Fruit fly (Drosophila melanogaster) whole organism, embryonic: ENCODE results near the gene CG2889.
A peak's percentile ranks its signal among the peaks of the same experiment; 100 is the strongest.

Experiments
- Atf3 ChIP-seq: fragments of 200-800 bp; sonication (Bioruptor generic); optimal IDR thresholded peaks from 3 replicates; lab custom pipeline; 2016; ENCODE audit warnings: missing biosample characterization, missing genetic modification characterization
- CG10267 ChIP-seq: fragments of 200-800 bp; sonication (Bioruptor generic); optimal IDR thresholded peaks from 2 replicates; lab custom pipeline; 2018; ENCODE audit warnings: missing biosample characterization, mild to moderate bottlenecking, missing genetic modification characterization, moderate library complexity
- CG11560 ChIP-seq: fragments of 200-800 bp; sonication (Bioruptor generic); IDR thresholded peaks from 3 replicates; pipeline ENCODE4 v1.3.6; 2022; ENCODE audit warnings: missing biosample characterization, missing genetic modification characterization
- CG11723 ChIP-seq: fragments of 200-800 bp; sonication (Bioruptor generic); optimal IDR thresholded peaks from 2 replicates; lab custom pipeline; 2017; ENCODE audit warnings: missing biosample characterization, mild to moderate bottlenecking, missing genetic modification characterization
- CG12219 ChIP-seq: fragments of 200-800 bp; sonication (Bioruptor generic); optimal IDR thresholded peaks from 3 replicates; lab custom pipeline; 2018; ENCODE audit warnings: missing biosample characterization, mild to moderate bottlenecking, missing genetic modification characterization
- CG15073 ChIP-seq: fragments of 200-800 bp; sonication (Bioruptor generic); optimal IDR thresholded peaks from 2 replicates; lab custom pipeline; 2016; ENCODE audit warnings: missing biosample characterization, missing genetic modification characterization
- CG15269 ChIP-seq: fragments of 200-800 bp; sonication (Bioruptor generic); optimal IDR thresholded peaks from 2 replicates; lab custom pipeline; 2018; ENCODE audit warnings: missing biosample characterization, mild to moderate bottlenecking, missing genetic modification characterization, moderate library complexity
- CG17186 ChIP-seq: fragments of 200-800 bp; sonication (Bioruptor generic); optimal IDR thresholded peaks from 3 replicates; lab custom pipeline; 2017; ENCODE audit warnings: missing biosample characterization, missing genetic modification reagents, missing genetic modification characterization
- CG17385 ChIP-seq: fragments of 200-800 bp; sonication (Bioruptor generic); optimal IDR thresholded peaks from 3 replicates; lab custom pipeline; 2018; ENCODE audit warnings: missing biosample characterization, mild to moderate bottlenecking, missing genetic modification characterization
- CG17568 ChIP-seq: fragments of 200-800 bp; sonication (Bioruptor generic); optimal IDR thresholded peaks from 2 replicates; lab custom pipeline; 2018; ENCODE audit warnings: missing biosample characterization, mild to moderate bottlenecking, missing genetic modification characterization, moderate library complexity
- CG18599 ChIP-seq: fragments of 200-800 bp; sonication (Bioruptor generic); optimal IDR thresholded peaks from 3 replicates; lab custom pipeline; 2017; ENCODE audit warnings: missing biosample characterization, missing genetic modification characterization, mild to moderate bottlenecking, moderate library complexity, missing genetic modification reagents
- CG2712 ChIP-seq: fragments of 200-800 bp; optimal IDR thresholded peaks from 3 replicates; lab custom pipeline; 2019; ENCODE audit warnings: missing biosample characterization, mild to moderate bottlenecking, missing genetic modification characterization, moderate library complexity
- CG32767 ChIP-seq: fragments of 200-800 bp; sonication (Bioruptor generic); IDR thresholded peaks from 2 replicates; pipeline ENCODE4 v1.3.6; 2022; ENCODE audit warnings: missing biosample characterization, missing genetic modification characterization
- CG4404 ChIP-seq: fragments of 200-800 bp; sonication (Bioruptor generic); IDR thresholded peaks from 2 replicates; pipeline ENCODE4 v1.3.6; 2022; ENCODE audit warnings: missing biosample characterization, missing genetic modification characterization
- CG4707 ChIP-seq: fragments of 200-800 bp; sonication (Bioruptor generic); optimal IDR thresholded peaks from 2 replicates; lab custom pipeline; 2018; ENCODE audit warnings: missing biosample characterization, mild to moderate bottlenecking, missing genetic modification characterization, moderate library complexity
- CG7556 ChIP-seq: fragments of 200-800 bp; sonication (Bioruptor generic); optimal IDR thresholded peaks from 2 replicates; lab custom pipeline; 2017; ENCODE audit warnings: missing biosample characterization, mild to moderate bottlenecking, missing genetic modification characterization
- CG9437 ChIP-seq: fragments of 200-800 bp; sonication (Bioruptor generic); optimal IDR thresholded peaks from 2 replicates; lab custom pipeline; 2018; ENCODE audit warnings: missing biosample characterization, mild to moderate bottlenecking, missing genetic modification characterization
- CG9932 ChIP-seq: fragments of 200-800 bp; sonication (Bioruptor generic); IDR thresholded peaks from 2 replicates; pipeline ENCODE4 v1.3.6; 2022; ENCODE audit warnings: missing biosample characterization, missing genetic modification characterization
- CHES-1-like ChIP-seq: fragments of 200-800 bp; sonication (Bioruptor generic); optimal IDR thresholded peaks from 2 replicates; lab custom pipeline; 2016; ENCODE audit warnings: missing biosample characterization, missing genetic modification characterization
- Drgx ChIP-seq: fragments of 200-800 bp; sonication (Bioruptor generic); IDR thresholded peaks from 2 replicates; pipeline ENCODE4 v1.3.6; 2022; ENCODE audit warnings: missing biosample characterization, missing genetic modification characterization
- Elba2 ChIP-seq: fragments of 200-800 bp; sonication (Bioruptor generic); optimal IDR thresholded peaks from 3 replicates; lab custom pipeline; 2016; ENCODE audit warnings: missing biosample characterization, missing genetic modification characterization
- Ets65A ChIP-seq: fragments of 200-800 bp; sonication (Bioruptor generic); peaks from one replicate; lab custom pipeline; 2016; ENCODE audit warnings: missing biosample characterization, missing genetic modification characterization
- GATAe ChIP-seq: fragments of 200-800 bp; sonication (Bioruptor generic); conservative IDR thresholded peaks from 2 replicates; pipeline ENCODE4 v1.3.6; 2022; ENCODE audit warnings: missing biosample characterization, missing genetic modification characterization
- HHEX ChIP-seq: fragments of 200-800 bp; sonication (Bioruptor generic); optimal IDR thresholded peaks from 3 replicates; lab custom pipeline; 2017; ENCODE audit warnings: missing biosample characterization, mild to moderate bottlenecking, missing genetic modification characterization, missing genetic modification reagents
- HLH4C ChIP-seq: fragments of 200-800 bp; sonication (Bioruptor generic); IDR thresholded peaks from 3 replicates; pipeline ENCODE4 v1.3.6; 2022; ENCODE audit warnings: missing biosample characterization, missing genetic modification characterization; ENCODE audit not compliant: partially characterized antibody
- Jarid2 ChIP-seq: fragments of 200-800 bp; sonication (Bioruptor generic); optimal IDR thresholded peaks from 3 replicates; lab custom pipeline; 2017; ENCODE audit warnings: mild to moderate bottlenecking, missing biosample characterization, missing genetic modification reagents, missing genetic modification characterization
- Lhr ChIP-seq: fragments of 200-800 bp; sonication (Bioruptor generic); optimal IDR thresholded peaks from 3 replicates; lab custom pipeline; 2017; ENCODE audit warnings: mild to moderate bottlenecking, missing biosample characterization, missing genetic modification reagents, missing genetic modification characterization
- Max ChIP-seq: fragments of 200-800 bp; sonication (Bioruptor generic); optimal IDR thresholded peaks from 2 replicates; lab custom pipeline; 2016; ENCODE audit warnings: missing biosample characterization, mild to moderate bottlenecking, missing genetic modification characterization
- Med ChIP-seq: fragments of 200-800 bp; sonication (Bioruptor generic); peaks from one replicate; lab custom pipeline; 2016; ENCODE audit warnings: missing biosample characterization, missing genetic modification characterization, mild to moderate bottlenecking, inconsistent platforms, moderate library complexity
- Pdp1 ChIP-seq, 2 experiments: fragments of 200-800 bp; sonication (Bioruptor generic); optimal IDR thresholded peaks; 3 replicates each; lab custom pipeline; 2016; ENCODE audit warnings: missing biosample characterization in 2 of 2, missing genetic modification characterization in 2 of 2, mild to moderate bottlenecking in 1 of 2, moderate library complexity in 1 of 2
- Rfx ChIP-seq: fragments of 200-800 bp; sonication (Bioruptor generic); IDR thresholded peaks from 2 replicates; pipeline ENCODE4 v1.3.6; 2022; ENCODE audit warnings: missing biosample characterization, missing genetic modification characterization
- Six4 ChIP-seq: fragments of 200-800 bp; sonication (Bioruptor generic); optimal IDR thresholded peaks from 2 replicates; lab custom pipeline; 2016; ENCODE audit warnings: missing biosample characterization, missing genetic modification characterization
- TFAM ChIP-seq: fragments of 200-800 bp; sonication (Bioruptor generic); optimal IDR thresholded peaks from 2 replicates; lab custom pipeline; 2017; ENCODE audit warnings: missing biosample characterization, missing genetic modification characterization, inconsistent platforms
- al ChIP-seq: fragments of 200-800 bp; sonication (Bioruptor generic); IDR thresholded peaks from 2 replicates; pipeline ENCODE4 v1.3.6; 2022; ENCODE audit warnings: missing biosample characterization, missing genetic modification characterization
- bcd ChIP-seq: fragments of 200-800 bp; sonication (Bioruptor generic); optimal IDR thresholded peaks from 2 replicates; lab custom pipeline; 2017; ENCODE audit warnings: missing biosample characterization, mild to moderate bottlenecking, missing genetic modification characterization
- chinmo ChIP-seq: fragments of 200-800 bp; sonication (Bioruptor generic); IDR thresholded peaks from 4 replicates; pipeline ENCODE4 v1.3.6; 2022; ENCODE audit warnings: missing biosample characterization, missing genetic modification characterization; ENCODE audit not compliant: partially characterized antibody
- dimm ChIP-seq: fragments of 200-800 bp; sonication (Bioruptor generic); IDR thresholded peaks from 2 replicates; pipeline ENCODE4 v1.3.6; 2022; ENCODE audit warnings: missing biosample characterization, missing genetic modification characterization
- fd102C ChIP-seq: fragments of 200-800 bp; sonication (Bioruptor generic); optimal IDR thresholded peaks from 2 replicates; lab custom pipeline; 2018; ENCODE audit warnings: missing biosample characterization, mild to moderate bottlenecking, missing genetic modification characterization, moderate library complexity
- ftz-f1 ChIP-seq: fragments of 200-800 bp; sonication (Bioruptor generic); optimal IDR thresholded peaks from 2 replicates; lab custom pipeline; 2016; ENCODE audit warnings: missing biosample characterization, missing genetic modification characterization
- gfzf ChIP-seq: fragments of 200-800 bp; sonication (Bioruptor generic); optimal IDR thresholded peaks from 2 replicates; lab custom pipeline; 2016; ENCODE audit warnings: missing biosample characterization, mild to moderate bottlenecking, missing genetic modification characterization, moderate library complexity
- nmo ChIP-seq: fragments of 200-800 bp; sonication (Bioruptor generic); optimal IDR thresholded peaks from 2 replicates; lab custom pipeline; 2018; ENCODE audit warnings: missing biosample characterization, mild to moderate bottlenecking, missing genetic modification characterization, moderate library complexity
- onecut ChIP-seq: fragments of 200-800 bp; sonication (Bioruptor generic); IDR thresholded peaks from 2 replicates; pipeline ENCODE4 v1.3.6; 2022; ENCODE audit warnings: missing biosample characterization, missing genetic modification characterization
- pum ChIP-seq: fragments of 200-800 bp; sonication (Bioruptor generic); optimal IDR thresholded peaks from 2 replicates; lab custom pipeline; 2016; ENCODE audit warnings: missing biosample characterization, missing genetic modification characterization
- pzg ChIP-seq: fragments of 200-800 bp; sonication (Bioruptor generic); optimal IDR thresholded peaks from 3 replicates; lab custom pipeline; 2018; ENCODE audit warnings: missing biosample characterization, mild to moderate bottlenecking, missing genetic modification characterization, moderate library complexity
- row ChIP-seq: fragments of 200-800 bp; sonication (Bioruptor generic); IDR thresholded peaks from 3 replicates; pipeline ENCODE4 v1.3.6; 2022; ENCODE audit warnings: missing biosample characterization, missing genetic modification characterization
- seq ChIP-seq: fragments of 200-800 bp; sonication (Bioruptor generic); IDR thresholded peaks from 2 replicates; pipeline ENCODE4 v1.3.6; 2022; ENCODE audit warnings: missing biosample characterization, missing genetic modification characterization
- shn ChIP-seq: fragments of 200-800 bp; sonication (Bioruptor generic); optimal IDR thresholded peaks from 3 replicates; lab custom pipeline; 2016; ENCODE audit warnings: missing biosample characterization, missing genetic modification characterization
- stc ChIP-seq: fragments of 200-800 bp; sonication (Bioruptor generic); IDR thresholded peaks from 2 replicates; pipeline ENCODE4 v1.3.6; 2022; ENCODE audit warnings: missing biosample characterization, missing genetic modification characterization
- unpg ChIP-seq: fragments of 200-800 bp; sonication (Bioruptor generic); optimal IDR thresholded peaks from 3 replicates; lab custom pipeline; 2018; ENCODE audit warnings: missing biosample characterization, mild to moderate bottlenecking, missing genetic modification characterization, moderate library complexity
- zfh2 ChIP-seq: fragments of 200-800 bp; sonication (Bioruptor generic); optimal IDR thresholded peaks from 2 replicates; lab custom pipeline; 2016; ENCODE audit warnings: missing biosample characterization, missing genetic modification characterization

CG2889 gene

dm6 chrX:10463056-10463710, 10.6 kb upstream of the CG2889 start (continued):
- no peak for TF ChIP-seq Max (GFP tag; lab: Kevin White, UChicago)
- no peak for TF ChIP-seq dimm (GFP tag; lab: Robert Waterston, UW)
- TF ChIP-seq pzg (GFP tag; lab: Kevin White, UChicago), result peak; percentile 82
- peak; percentile 16 for TF ChIP-seq CG18599
- TF ChIP-seq CHES-1-like (GFP tag; lab: Kevin White, UChicago), result no peak
- no peak for TF ChIP-seq CG17568 (GFP tag; lab: Kevin White, UChicago)
- peak; percentile 61 for TF ChIP-seq CG17186 (GFP tag; lab: Kevin White, UChicago)
- no peak for TF ChIP-seq HHEX (GFP tag; lab: Kevin White, UChicago)
- TF ChIP-seq CG2712, result peak; percentile 39
- TF ChIP-seq fd102C (GFP tag; lab: Kevin White, UChicago), result no peak
- peak; percentile 25 for TF ChIP-seq zfh2 (GFP tag; lab: Kevin White, UChicago)
- no peak for TF ChIP-seq stc
- TF ChIP-seq CG11723 (GFP tag; lab: Kevin White, UChicago), result no peak
- 0 out of 2 replicates have a peak, but pooled peaks have one; percentile 21 for TF ChIP-seq Rfx (GFP tag; lab: Robert Waterston, UW)
- TF ChIP-seq Pdp1 (GFP tag; optimal IDR thresholded peaks at IDR 0.05; lab: Kevin White, UChicago), result peak in 1 of 2 experiments; percentile 59
- peak; percentile 28 for TF ChIP-seq Lhr (GFP tag; lab: Kevin White, UChicago)
- peak; percentile 35; the same call in 1 of the 2 replicates for TF ChIP-seq onecut
- TF ChIP-seq seq (GFP tag; lab: Robert Waterston, UW), result no peak
- peak; percentile 77; the same call in 2 of the 4 replicates for TF ChIP-seq chinmo (GFP tag; lab: Robert Waterston, UW)
- no peak for TF ChIP-seq CG4707 (GFP tag; lab: Kevin White, UChicago)
- TF ChIP-seq CG12219 (GFP tag; lab: Kevin White, UChicago), result no peak
- TF ChIP-seq Elba2, result peak; percentile 35
- no peak for TF ChIP-seq Jarid2 (GFP tag; lab: Kevin White, UChicago)
- no peak for TF ChIP-seq al (GFP tag; lab: Robert Waterston, UW)
- TF ChIP-seq CG15073 (GFP tag; lab: Kevin White, UChicago), result no peak
- no peak; the same call in 1 of the 2 replicates for TF ChIP-seq Drgx (GFP tag; lab: Robert Waterston, UW)
- TF ChIP-seq GATAe (GFP tag; lab: Robert Waterston, UW), result no peak
- no peak for TF ChIP-seq Six4
- TF ChIP-seq Ets65A, result no peak
- TF ChIP-seq CG11560 (tag; lab: Robert Waterston, UW), result peak; percentile 14; the same call in 1 of the 3 replicates
- TF ChIP-seq CG17385 (GFP tag; lab: Kevin White, UChicago), result no peak
- peak; percentile 69 for TF ChIP-seq HLH4C (GFP tag; lab: Robert Waterston, UW)
- TF ChIP-seq CG32767 (GFP tag; lab: Robert Waterston, UW), result no peak
- TF ChIP-seq pum (GFP tag; lab: Kevin White, UChicago), result no peak
- TF ChIP-seq TFAM (GFP tag; lab: Kevin White, UChicago), result no peak
- TF ChIP-seq CG15269 (tag; lab: Kevin White, UChicago), result no peak
- no peak for TF ChIP-seq CG7556 (GFP tag; lab: Kevin White, UChicago)
- TF ChIP-seq bcd, result no peak
- TF ChIP-seq ftz-f1 (GFP tag; lab: Kevin White, UChicago), result no peak
- peak; percentile 20 for TF ChIP-seq shn (GFP tag; lab: Kevin White, UChicago)
- TF ChIP-seq nmo (GFP tag; lab: Kevin White, UChicago), result peak; percentile 22
- TF ChIP-seq CG9932 (GFP tag; lab: Robert Waterston, UW), result 0 out of 2 replicates have a peak, but pooled peaks have one; percentile 6
- TF ChIP-seq unpg, result no peak
- peak; percentile 23 for TF ChIP-seq CG10267
- no peak for TF ChIP-seq CG4404
- peak; percentile 64 for TF ChIP-seq Med (GFP tag; lab: Kevin White, UChicago)
- TF ChIP-seq gfzf, result peak; percentile 19
- TF ChIP-seq CG9437 (GFP tag; lab: Kevin White, UChicago), result no peak
- no peak for TF ChIP-seq Atf3 (GFP tag; lab: Kevin White, UChicago)
- TF ChIP-seq row (GFP tag; lab: Robert Waterston, UW), result peak; percentile 33; the same call in 2 of the 3 replicates
